Fruit fly (Drosophila melanogaster) whole organism, larva: ENCODE data around the gene CG6051.
A peak's percentile ranks its signal among the peaks of the same experiment; 100 is the strongest.

Source experiments
- noc ChIP-seq: fragments of 200-800 bp; sonication (Bioruptor generic); optimal IDR thresholded peaks from 3 replicates; lab custom pipeline; 2019; ENCODE audit warnings: missing biosample characterization, mild to moderate bottlenecking, missing genetic modification characterization, moderate library complexity

Gene CG6051

dm6 chr3R:27150685-27151515 is at the start of gene CG6051:
TSS of gene CG6051 (minus strand) at chr3R:27151069.
- TF ChIP-seq noc (tag; lab: Kevin White, UChicago) = peak; percentile 46

- no peak for TF ChIP-seq noc (tag; lab: Kevin White, UChicago)
These were observed 48.3 kb upstream of the CG6051 start for dm6 chr3R:27198883-27199780.

DNA sequence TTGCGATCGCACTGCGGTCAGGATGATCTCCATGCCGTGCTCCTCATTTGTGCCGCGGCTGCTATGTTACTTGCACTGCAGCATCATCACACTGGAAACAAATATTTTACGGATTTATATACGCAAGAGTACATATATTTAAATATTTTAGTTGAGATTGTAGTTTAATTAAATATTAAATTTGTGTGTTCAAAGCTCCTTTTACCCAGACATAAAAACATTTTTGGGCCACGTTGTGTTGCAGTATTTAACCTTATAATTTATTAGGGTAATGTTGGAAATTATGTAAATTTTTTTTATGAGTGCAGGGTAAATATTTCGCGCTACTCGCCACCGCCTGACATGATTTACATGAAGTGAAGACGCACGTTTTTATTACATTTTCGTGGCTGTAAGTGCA is 46.7 kb upstream of the CG6051 start:
- no peak for TF ChIP-seq noc (tag; lab: Kevin White, UChicago)

- no peak for TF ChIP-seq noc (tag; lab: Kevin White, UChicago)
These were observed 46.0 kb upstream of the CG6051 start for dm6 chr3R:27196866-27197265.

DNA sequence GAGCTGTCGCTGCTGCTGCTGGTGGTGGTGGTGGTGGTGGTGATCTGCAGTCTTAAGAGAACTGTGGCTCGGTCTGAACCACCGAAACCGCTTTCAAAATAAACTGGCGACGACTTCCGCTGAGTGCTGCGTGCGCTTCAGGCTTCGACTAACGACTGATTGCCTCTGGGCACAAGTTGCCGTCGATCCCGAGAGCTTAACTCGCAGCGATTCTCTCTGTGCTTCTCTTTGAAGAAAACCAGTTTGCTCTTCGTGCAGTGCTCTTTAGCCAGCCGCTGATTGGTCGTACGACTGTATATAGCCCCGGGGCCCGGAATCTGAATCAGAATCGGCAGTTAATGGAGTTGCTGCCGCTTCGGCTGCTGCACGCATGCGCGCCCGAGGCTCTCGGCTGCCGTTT is 43.2 kb upstream of the CG6051 start, which contains the start of gene Ser:
Gene Ser, minus strand, starts transcription at position 162 of the 400 bp plus-strand sequence.
- no peak for TF ChIP-seq noc (tag; lab: Kevin White, UChicago)

- TF ChIP-seq noc (tag; lab: Kevin White, UChicago) = no peak
These were observed 42.2 kb upstream of the CG6051 start for dm6 chr3R:27193079-27193478.

dm6 chr3R:27186849-27187248 is 36.0 kb upstream of the CG6051 start:
- TF ChIP-seq noc (tag; lab: Kevin White, UChicago) = no peak

- TF ChIP-seq noc (tag; lab: Kevin White, UChicago) = no peak
These were observed 35.2 kb upstream of the CG6051 start for dm6 chr3R:27185933-27186571.

DNA sequence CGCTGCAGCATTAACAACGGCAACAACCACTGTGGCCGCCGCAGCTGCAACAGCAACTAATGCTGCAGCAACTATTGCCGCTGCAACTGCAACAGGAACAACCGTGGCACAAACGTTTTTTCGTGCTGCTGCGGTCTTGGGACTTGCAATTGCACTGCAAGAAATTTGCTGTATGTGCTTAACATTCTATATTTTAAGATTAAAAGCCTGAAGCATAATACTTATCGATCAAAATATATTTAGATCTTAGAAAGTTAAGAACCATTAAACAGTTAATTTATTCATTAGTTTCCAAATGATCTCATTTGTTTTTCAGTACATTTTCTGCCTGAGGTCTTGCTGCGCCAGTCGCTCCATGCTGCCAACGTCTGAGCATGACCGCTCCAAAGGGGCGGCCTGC is 30.2 kb upstream of the CG6051 start:
- TF ChIP-seq noc (tag; lab: Kevin White, UChicago) = no peak

dm6 chr3R:27178546-27179375 is 27.9 kb upstream of the CG6051 start:
- no peak for TF ChIP-seq noc (tag; lab: Kevin White, UChicago)

DNA sequence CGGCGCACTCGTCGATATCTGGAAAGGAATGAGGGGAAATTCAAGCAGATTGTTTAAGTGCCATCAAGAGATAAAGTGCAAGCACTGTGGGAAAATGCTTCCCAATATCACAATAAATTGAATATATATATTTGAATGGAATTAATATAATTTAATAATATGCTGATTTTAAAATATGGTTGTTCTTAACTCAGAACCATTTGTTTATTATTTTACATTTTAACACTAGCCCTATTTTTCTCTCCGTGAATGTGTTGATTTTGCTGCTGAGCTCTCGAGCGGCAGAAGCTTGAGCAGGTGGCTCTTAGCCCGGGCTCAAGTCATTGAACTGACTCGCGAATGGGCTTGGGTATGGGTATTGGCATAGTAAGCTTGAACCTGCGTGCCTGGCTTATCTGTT is 26.7 kb upstream of the CG6051 start:
- no peak for TF ChIP-seq noc (tag; lab: Kevin White, UChicago)

DNA sequence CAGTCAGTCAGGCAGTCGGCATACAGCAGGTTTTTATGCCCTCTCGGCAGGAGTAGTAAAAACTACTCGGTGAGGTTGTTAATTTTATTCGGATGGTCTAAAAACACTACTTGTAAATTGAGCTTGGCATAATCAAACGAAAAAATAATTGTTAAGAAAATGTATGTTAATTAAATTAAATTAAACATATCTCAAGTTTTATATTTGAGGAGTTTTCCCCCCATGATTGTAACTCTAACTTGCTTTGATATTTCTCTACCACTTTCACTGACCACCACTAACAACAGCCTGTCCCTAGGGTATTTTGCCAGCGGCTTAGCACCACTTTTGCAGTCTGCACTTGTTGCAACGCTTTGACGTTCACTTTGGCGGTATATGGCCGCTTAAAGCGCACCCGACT is 24.8 kb upstream of the CG6051 start:
- TF ChIP-seq noc (tag; lab: Kevin White, UChicago) = no peak

dm6 chr3R:27171153-27171552 is 20.3 kb upstream of the CG6051 start:
- no peak for TF ChIP-seq noc (tag; lab: Kevin White, UChicago)

dm6 chr3R:27167350-27167749 is 16.5 kb upstream of the CG6051 start:
- TF ChIP-seq noc (tag; lab: Kevin White, UChicago) = no peak

- no peak for TF ChIP-seq noc (tag; lab: Kevin White, UChicago)
These were observed 14.6 kb upstream of the CG6051 start, which contains the start of the genes CG34293 and spn-D for dm6 chr3R:27165416-27165982. TSS of gene CG34293 (minus strand) at chr3R:27165575. TSS of gene spn-D (plus strand) at chr3R:27165716.
